Fruit fly (Drosophila melanogaster) whole organism, embryonic: ENCODE measurements around the gene usp.

Experiments
- Bdp1 ChIP-seq: fragments of 200-800 bp; sonication (Bioruptor generic); optimal IDR thresholded peaks from 3 replicates; lab custom pipeline; 2016; ENCODE audit warnings: missing biosample characterization, missing genetic modification characterization
- BtbVII ChIP-seq: fragments of 200-800 bp; sonication (Bioruptor generic); optimal IDR thresholded peaks from 3 replicates; lab custom pipeline; 2017; ENCODE audit warnings: missing biosample characterization, mild to moderate bottlenecking, missing genetic modification characterization
- CG12236 ChIP-seq: fragments of 200-800 bp; sonication (Bioruptor generic); optimal IDR thresholded peaks from 2 replicates; lab custom pipeline; 2016; ENCODE audit warnings: missing biosample characterization, missing genetic modification characterization
- CG1529 ChIP-seq: fragments of 200-800 bp; sonication (Bioruptor generic); optimal IDR thresholded peaks from 3 replicates; lab custom pipeline; 2018; ENCODE audit warnings: missing biosample characterization, missing genetic modification characterization
- CG17568 ChIP-seq: fragments of 200-800 bp; sonication (Bioruptor generic); optimal IDR thresholded peaks from 2 replicates; lab custom pipeline; 2018; ENCODE audit warnings: missing biosample characterization, mild to moderate bottlenecking, missing genetic modification characterization, moderate library complexity
- CG18476 ChIP-seq: fragments of 200-800 bp; sonication (Bioruptor generic); optimal IDR thresholded peaks from 2 replicates; lab custom pipeline; 2016; ENCODE audit warnings: missing biosample characterization, mild to moderate bottlenecking, missing genetic modification characterization
- CG2875 ChIP-seq: fragments of 200-800 bp; sonication (Bioruptor generic); optimal IDR thresholded peaks from 2 replicates; lab custom pipeline; 2017; ENCODE audit warnings: missing biosample characterization, mild to moderate bottlenecking, missing genetic modification characterization, missing genetic modification reagents
- CG30403 ChIP-seq: fragments of 200-800 bp; sonication (Bioruptor generic); optimal IDR thresholded peaks from 3 replicates; lab custom pipeline; 2016; ENCODE audit warnings: missing biosample characterization, missing genetic modification characterization
- CG31224 ChIP-seq: fragments of 200-800 bp; sonication (Bioruptor generic); IDR thresholded peaks from 2 replicates; pipeline ENCODE4 v1.3.6; 2022; ENCODE audit warnings: missing biosample characterization, missing genetic modification characterization
- CG31365 ChIP-seq: fragments of 200-800 bp; sonication (Bioruptor generic); optimal IDR thresholded peaks from 2 replicates; lab custom pipeline; 2018; ENCODE audit warnings: missing biosample characterization, mild to moderate bottlenecking, missing genetic modification characterization
- CG32767 ChIP-seq: fragments of 200-800 bp; sonication (Bioruptor generic); IDR thresholded peaks from 2 replicates; pipeline ENCODE4 v1.3.6; 2022; ENCODE audit warnings: missing biosample characterization, missing genetic modification characterization
- CG3726 ChIP-seq: fragments of 200-800 bp; sonication (Bioruptor generic); IDR thresholded peaks from 3 replicates; pipeline ENCODE4, ENCODE4 v1.3.6; 2022; ENCODE audit warnings: missing biosample characterization, missing genetic modification characterization
- CG4820 ChIP-seq: fragments of 200-800 bp; sonication (Bioruptor generic); optimal IDR thresholded peaks from 3 replicates; lab custom pipeline; 2016; ENCODE audit warnings: missing biosample characterization, missing genetic modification characterization
- CG5953 ChIP-seq: fragments of 200-800 bp; sonication (Bioruptor generic); IDR thresholded peaks from 2 replicates; pipeline ENCODE4 v1.3.6; 2022; ENCODE audit warnings: missing biosample characterization, missing genetic modification characterization
- CG6254 ChIP-seq: fragments of 200-800 bp; sonication (Bioruptor generic); optimal IDR thresholded peaks from 3 replicates; lab custom pipeline; 2017; ENCODE audit warnings: mild to moderate bottlenecking, missing biosample characterization, missing genetic modification reagents, missing genetic modification characterization
- CG6654 ChIP-seq: fragments of 200-800 bp; sonication (Bioruptor generic); optimal IDR thresholded peaks from 2 replicates; lab custom pipeline; 2017; ENCODE audit warnings: missing biosample characterization, mild to moderate bottlenecking, missing genetic modification characterization
- CG7372 ChIP-seq: fragments of 200-800 bp; sonication (Bioruptor generic); IDR thresholded peaks from 2 replicates; pipeline ENCODE4 v1.3.6; 2022; ENCODE audit warnings: missing biosample characterization, missing genetic modification characterization
- CG7786 ChIP-seq: fragments of 200-800 bp; sonication (Bioruptor generic); optimal IDR thresholded peaks from 2 replicates; lab custom pipeline; 2016; ENCODE audit warnings: missing biosample characterization, missing genetic modification characterization
- CG8089 ChIP-seq: fragments of 200-800 bp; sonication (Bioruptor generic); optimal IDR thresholded peaks from 3 replicates; lab custom pipeline; 2016; ENCODE audit warnings: missing biosample characterization, missing genetic modification characterization
- CHES-1-like ChIP-seq: fragments of 200-800 bp; sonication (Bioruptor generic); optimal IDR thresholded peaks from 2 replicates; lab custom pipeline; 2016; ENCODE audit warnings: missing biosample characterization, missing genetic modification characterization
- Dfd ChIP-seq, 2 experiments: fragments of >200 bp; optimal IDR thresholded peaks; 2 replicates each; lab custom pipeline; 2017; ENCODE audit warnings: missing biosample characterization in 2 of 2, missing genetic modification characterization in 2 of 2
- Dip2 ChIP-seq: fragments of 200-800 bp; sonication (Bioruptor generic); IDR thresholded peaks from 2 replicates; pipeline ENCODE4 v1.3.6; 2022; ENCODE audit warnings: missing biosample characterization, missing genetic modification characterization
- Fer3 ChIP-seq: fragments of 200-800 bp; sonication (Bioruptor generic); optimal IDR thresholded peaks from 2 replicates; lab custom pipeline; 2018; ENCODE audit warnings: missing biosample characterization, mild to moderate bottlenecking, missing genetic modification characterization, moderate library complexity
- Hr39 ChIP-seq: fragments of >200 bp; optimal IDR thresholded peaks from 2 replicates; lab custom pipeline; 2017
- Nf-YC ChIP-seq: fragments of 200-800 bp; optimal IDR thresholded peaks from 3 replicates; lab custom pipeline; 2019; ENCODE audit warnings: missing biosample characterization, mild to moderate bottlenecking, missing genetic modification characterization, moderate library complexity
- Oaz ChIP-seq: fragments of 200-800 bp; sonication (Bioruptor generic); IDR thresholded peaks from 2 replicates; pipeline ENCODE4 v1.3.6; 2022; ENCODE audit warnings: missing biosample characterization, missing genetic modification characterization
- Ravus ChIP-seq: fragments of 200-800 bp; sonication (Bioruptor generic); IDR thresholded peaks from 2 replicates; pipeline ENCODE4 v1.3.6; 2022; ENCODE audit warnings: missing biosample characterization, missing genetic modification characterization
- Sry-δ ChIP-seq: fragments of 200-800 bp; sonication (Bioruptor generic); optimal IDR thresholded peaks from 2 replicates; lab custom pipeline; 2016; ENCODE audit warnings: missing biosample characterization, missing genetic modification characterization
- ab ChIP-seq: fragments of 200-800 bp; sonication (Bioruptor generic); optimal IDR thresholded peaks from 2 replicates; lab custom pipeline; 2016; ENCODE audit warnings: missing biosample characterization, missing genetic modification characterization
- ara ChIP-seq: fragments of 200-800 bp; sonication (Bioruptor generic); IDR thresholded peaks from 2 replicates; pipeline ENCODE4 v1.3.6; 2022; ENCODE audit warnings: missing biosample characterization, missing genetic modification characterization
- ase ChIP-seq: fragments of 200-800 bp; sonication (Bioruptor generic); IDR thresholded peaks from 3 replicates; pipeline ENCODE4 v1.3.6; 2022; ENCODE audit warnings: missing biosample characterization, missing genetic modification characterization
- ash1 ChIP-seq: fragments of 200-800 bp; sonication (Bioruptor generic); optimal IDR thresholded peaks from 2 replicates; lab custom pipeline; 2018; ENCODE audit warnings: missing biosample characterization, mild to moderate bottlenecking, missing genetic modification characterization
- ato ChIP-seq: fragments of 200-800 bp; sonication (Bioruptor generic); IDR thresholded peaks from 2 replicates; pipeline ENCODE4 v1.3.6; 2022; ENCODE audit warnings: missing biosample characterization, missing genetic modification characterization; ENCODE audit not compliant: partially characterized antibody
- cad ChIP-seq: fragments of >200 bp; optimal IDR thresholded peaks from 2 replicates; lab custom pipeline; 2017; ENCODE audit warnings: missing biosample characterization, missing genetic modification characterization
- chm ChIP-seq: fragments of 200-800 bp; sonication (Bioruptor generic); IDR thresholded peaks from 2 replicates; pipeline ENCODE4 v1.3.6; 2022; ENCODE audit warnings: missing biosample characterization, missing genetic modification characterization
- crp ChIP-seq, 2 experiments: fragments of 200-800 bp; sonication (Bioruptor generic); optimal IDR thresholded peaks; 2 replicates in 1 of 2; 3 replicates in 1 of 2; lab custom pipeline; 2017; ENCODE audit warnings: missing biosample characterization in 2 of 2, missing genetic modification characterization in 2 of 2, mild to moderate bottlenecking in 1 of 2, moderate library complexity in 1 of 2
- dm ChIP-seq: fragments of 200-800 bp; sonication (Bioruptor generic); optimal IDR thresholded peaks from 3 replicates; lab custom pipeline; 2016; ENCODE audit warnings: missing biosample characterization, missing genetic modification characterization
- dmrt99B ChIP-seq: fragments of 200-800 bp; sonication (Bioruptor generic); optimal IDR thresholded peaks from 2 replicates; lab custom pipeline; 2018; ENCODE audit warnings: missing biosample characterization, mild to moderate bottlenecking, missing genetic modification characterization, moderate library complexity
- fd102C ChIP-seq: fragments of 200-800 bp; sonication (Bioruptor generic); optimal IDR thresholded peaks from 2 replicates; lab custom pipeline; 2018; ENCODE audit warnings: missing biosample characterization, mild to moderate bottlenecking, missing genetic modification characterization, moderate library complexity
- fd96Cb ChIP-seq: fragments of 200-800 bp; sonication (Bioruptor generic); optimal IDR thresholded peaks from 2 replicates; lab custom pipeline; 2018; ENCODE audit warnings: missing biosample characterization, mild to moderate bottlenecking, missing genetic modification characterization, moderate library complexity
- fu2 ChIP-seq: fragments of 200-800 bp; sonication (Bioruptor generic); optimal IDR thresholded peaks from 2 replicates; lab custom pipeline; 2016; ENCODE audit warnings: missing biosample characterization, missing genetic modification characterization
- grn ChIP-seq: fragments of 200-800 bp; sonication (Bioruptor generic); optimal IDR thresholded peaks from 3 replicates; lab custom pipeline; 2017; ENCODE audit warnings: missing biosample characterization, missing genetic modification characterization
- klu ChIP-seq: fragments of 200-800 bp; sonication (Bioruptor generic); IDR thresholded peaks from 2 replicates; pipeline ENCODE4 v1.3.6; 2022; ENCODE audit warnings: missing biosample characterization, missing genetic modification characterization
- pros ChIP-seq: fragments of 200-800 bp; sonication (Bioruptor generic); optimal IDR thresholded peaks from 3 replicates; lab custom pipeline; 2019; ENCODE audit warnings: missing biosample characterization, mild to moderate bottlenecking, missing genetic modification characterization, moderate library complexity
- repo ChIP-seq: fragments of 200-800 bp; sonication (Bioruptor generic); optimal IDR thresholded peaks from 2 replicates; lab custom pipeline; 2016; ENCODE audit warnings: missing biosample characterization, missing genetic modification characterization
- sc ChIP-seq, 3 experiments: fragments of >200 bp in 2 of 3; fragments of 200-800 bp in 1 of 3; sonication (Bioruptor generic) in 1 of 3; optimal IDR thresholded peaks; 2 replicates in 2 of 3; 3 replicates in 1 of 3; lab custom pipeline; 2017; ENCODE audit warnings: mild to moderate bottlenecking in 1 of 3, missing biosample characterization in 1 of 3, missing genetic modification characterization in 1 of 3, missing genetic modification reagents in 1 of 3
- shn ChIP-seq: fragments of 200-800 bp; sonication (Bioruptor generic); optimal IDR thresholded peaks from 3 replicates; lab custom pipeline; 2016; ENCODE audit warnings: missing biosample characterization, missing genetic modification characterization
- tin ChIP-seq: fragments of 200-800 bp; sonication (Bioruptor generic); optimal IDR thresholded peaks from 3 replicates; lab custom pipeline; 2016; ENCODE audit warnings: missing biosample characterization, missing genetic modification characterization
- tna ChIP-seq: fragments of 200-800 bp; sonication (Bioruptor generic); IDR thresholded peaks from 2 replicates; pipeline ENCODE4 v1.3.6; 2022; ENCODE audit warnings: missing biosample characterization, missing genetic modification characterization; ENCODE audit not compliant: partially characterized antibody
- z ChIP-seq: fragments of 200-800 bp; sonication (Bioruptor generic); IDR thresholded peaks from 3 replicates; pipeline ENCODE4 v1.3.6; 2022; ENCODE audit warnings: missing biosample characterization, missing genetic modification characterization

The usp gene

DNA sequence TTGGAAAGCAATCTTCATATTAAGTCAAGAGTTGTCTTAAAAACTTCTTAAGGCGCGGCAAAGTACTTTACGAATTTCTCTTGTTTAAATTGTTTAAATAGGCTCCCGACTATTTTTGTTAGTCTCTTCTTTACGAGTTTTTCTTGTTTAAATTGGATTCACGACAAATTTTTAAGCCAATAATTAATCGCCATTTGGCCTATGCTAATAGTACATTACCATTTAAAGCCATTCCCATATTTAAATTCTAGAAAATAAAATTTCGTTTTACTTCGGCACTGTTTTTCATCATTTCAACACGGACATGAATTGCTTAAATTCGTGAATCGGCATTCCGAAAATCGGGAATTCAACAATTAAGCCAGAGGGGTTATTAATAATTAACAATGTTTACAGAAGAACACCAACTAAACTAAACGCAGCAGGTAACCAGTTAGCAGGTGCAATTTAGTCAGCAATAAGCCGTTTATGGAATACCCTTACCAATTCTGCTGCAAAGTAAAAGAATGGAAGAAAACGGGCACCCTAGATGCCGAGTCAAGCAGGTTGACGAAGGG is 32.6 kb downstream of the usp start (continued):
- TF ChIP-seq tin (GFP tag; lab: Kevin White, UChicago) (peak; percentile 64), grn (GFP tag; lab: Kevin White, UChicago) (no peak), dm (GFP tag; lab: Kevin White, UChicago) (peak; percentile 56), chm (GFP tag; lab: Robert Waterston, UW) (peak; percentile 59; the same call in 1 of the 2 replicates), ab (GFP tag; lab: Kevin White, UChicago) (no peak), CG4820 (GFP tag; lab: Kevin White, UChicago) (peak; percentile 74), CHES-1-like (GFP tag; lab: Kevin White, UChicago) (peak; percentile 52), CG31224 (GFP tag; lab: Robert Waterston, UW) (peak; percentile 16; the same call in 1 of the 2 replicates), CG12236 (GFP tag; lab: Kevin White, UChicago) (peak; percentile 9), CG7372 (GFP tag; lab: Robert Waterston, UW) (0 out of 2 replicates have a peak, but pooled peaks have one; percentile 37), ato (GFP tag; lab: Robert Waterston, UW) (no peak), CG1529 (GFP tag; lab: Kevin White, UChicago) (peak; percentile 49), dmrt99B (peak; percentile 76), fd102C (no peak), crp (GFP tag; optimal IDR thresholded peaks at IDR 0.05; lab: Kevin White, UChicago) (peak in 1 of 2 experiments; percentile 67), CG32767 (GFP tag; lab: Robert Waterston, UW) (peak; percentile 15; the same call in 1 of the 2 replicates), CG18476 (GFP tag; lab: Kevin White, UChicago) (peak; percentile 83), Hr39 (lab: Kevin White, UChicago) (no peak), Oaz (GFP tag; lab: Robert Waterston, UW) (no peak), Ravus (no peak), repo (GFP tag; lab: Kevin White, UChicago) (peak; percentile 47), sc (optimal IDR thresholded peaks at IDR 0.05; lab: Kevin White, UChicago) (no peak), sc (GFP tag; optimal IDR thresholded peaks at IDR 0.05; lab: Kevin White, UChicago) (peak; percentile 80), CG3726 (no peak; the same call in 2 of the 3 replicates), CG6254 (GFP tag; lab: Kevin White, UChicago) (peak; percentile 36), CG5953 (GFP tag; lab: Robert Waterston, UW) (0 out of 2 replicates have a peak, but pooled peaks have one; percentile 39), CG30403 (GFP tag; lab: Kevin White, UChicago) (peak; percentile 88), Sry-δ (GFP tag; lab: Kevin White, UChicago) (peak; percentile 26), Dip2 (GFP tag; lab: Robert Waterston, UW) (no peak), CG7786 (GFP tag; lab: Kevin White, UChicago) (peak; percentile 77), fd96Cb (tag; lab: Kevin White, UChicago) (peak; percentile 78), CG31365 (tag; lab: Kevin White, UChicago) (no peak), Nf-YC (tag; lab: Kevin White, UChicago) (peak; percentile 77), CG8089 (GFP tag; lab: Kevin White, UChicago) (peak; percentile 69), Fer3 (peak; percentile 60), ash1 (GFP tag; lab: Kevin White, UChicago) (no peak), ase (GFP tag; lab: Robert Waterston, UW) (peak; percentile 54), shn (peak; percentile 59), CG6654 (GFP tag; lab: Kevin White, UChicago) (peak; percentile 44), cad (GFP tag; lab: Kevin White, UChicago) (no peak), fu2 (GFP tag; lab: Kevin White, UChicago) (peak; percentile 72), ara (GFP tag; lab: Robert Waterston, UW) (peak; percentile 63), CG17568 (GFP tag; lab: Kevin White, UChicago) (peak; percentile 61), z (GFP tag; lab: Robert Waterston, UW) (no peak), CG2875 (GFP tag; lab: Kevin White, UChicago) (peak; percentile 49), klu (GFP tag; lab: Robert Waterston, UW) (peak; percentile 30; the same call in 1 of the 2 replicates), Dfd (GFP tag; optimal IDR thresholded peaks at IDR 0.05; lab: Kevin White, UChicago) (no peak), Bdp1 (GFP tag; lab: Kevin White, UChicago) (peak; percentile 13), pros (no peak), BtbVII (peak; percentile 55), tna (GFP tag; lab: Robert Waterston, UW) (no peak)
